Fruit fly (Drosophila melanogaster) whole organism, embryonic: ENCODE data around the gene ATPsynB.

ENCODE experiments used
- Aef1 ChIP-seq: fragments of 200-800 bp; sonication (Bioruptor generic); IDR thresholded peaks from 3 replicates; pipeline ENCODE4 v1.3.6; 2022; ENCODE audit warnings: missing biosample characterization, missing genetic modification characterization
- Asciz ChIP-seq: fragments of 200-800 bp; sonication (Bioruptor generic); optimal IDR thresholded peaks from 2 replicates; lab custom pipeline; 2017; ENCODE audit warnings: missing biosample characterization, mild to moderate bottlenecking, missing genetic modification characterization, missing genetic modification reagents
- CG11093 ChIP-seq: fragments of 200-800 bp; sonication (Bioruptor generic); IDR thresholded peaks from 3 replicates; pipeline ENCODE4 v1.3.6; 2022; ENCODE audit warnings: missing biosample characterization, missing genetic modification characterization
- CG12104 ChIP-seq: fragments of 200-800 bp; sonication (Bioruptor generic); optimal IDR thresholded peaks from 3 replicates; lab custom pipeline; 2016; ENCODE audit warnings: missing biosample characterization, missing genetic modification characterization
- CG13894 ChIP-seq: fragments of 200-800 bp; sonication (Bioruptor generic); optimal IDR thresholded peaks from 3 replicates; lab custom pipeline; 2018; ENCODE audit warnings: missing biosample characterization, mild to moderate bottlenecking, missing genetic modification characterization, moderate library complexity
- CG1602 ChIP-seq: fragments of 200-800 bp; sonication (Bioruptor generic); optimal IDR thresholded peaks from 3 replicates; lab custom pipeline; 2016; ENCODE audit warnings: missing biosample characterization, missing genetic modification characterization
- CG30431 ChIP-seq: fragments of 200-800 bp; sonication (Bioruptor generic); optimal IDR thresholded peaks from 2 replicates; lab custom pipeline; 2017; ENCODE audit warnings: missing biosample characterization, missing genetic modification characterization
- CG3163 ChIP-seq: fragments of 200-800 bp; sonication (Bioruptor generic); optimal IDR thresholded peaks from 3 replicates; lab custom pipeline; 2016; ENCODE audit warnings: missing biosample characterization, missing genetic modification characterization
- CG42726 ChIP-seq: fragments of 200-800 bp; sonication (Bioruptor generic); IDR thresholded peaks from 2 replicates; pipeline ENCODE4 v1.3.6; 2022; ENCODE audit warnings: missing biosample characterization, missing genetic modification characterization; ENCODE audit not compliant: partially characterized antibody
- CG6254 ChIP-seq: fragments of 200-800 bp; sonication (Bioruptor generic); optimal IDR thresholded peaks from 3 replicates; lab custom pipeline; 2017; ENCODE audit warnings: mild to moderate bottlenecking, missing biosample characterization, missing genetic modification reagents, missing genetic modification characterization
- CG6791 ChIP-seq: fragments of 200-800 bp; sonication (Bioruptor generic); IDR thresholded peaks from 3 replicates; pipeline ENCODE4 v1.3.6; 2022; ENCODE audit warnings: missing biosample characterization, missing genetic modification characterization; ENCODE audit not compliant: partially characterized antibody
- CG7928 ChIP-seq: fragments of 200-800 bp; sonication (Bioruptor generic); optimal IDR thresholded peaks from 2 replicates; lab custom pipeline; 2017; ENCODE audit warnings: missing biosample characterization, mild to moderate bottlenecking, missing genetic modification characterization
- CG8089 ChIP-seq: fragments of 200-800 bp; sonication (Bioruptor generic); optimal IDR thresholded peaks from 3 replicates; lab custom pipeline; 2016; ENCODE audit warnings: missing biosample characterization, missing genetic modification characterization
- CG8478 ChIP-seq: fragments of >200 bp; optimal IDR thresholded peaks from 2 replicates; lab custom pipeline; 2018
- D19A ChIP-seq: fragments of 200-800 bp; optimal IDR thresholded peaks from 3 replicates; lab custom pipeline; 2019; ENCODE audit warnings: missing biosample characterization, mild to moderate bottlenecking, missing genetic modification characterization, moderate library complexity
- D19B ChIP-seq: fragments of 200-800 bp; sonication (Bioruptor generic); optimal IDR thresholded peaks from 2 replicates; lab custom pipeline; 2017; ENCODE audit warnings: missing biosample characterization, mild to moderate bottlenecking, missing genetic modification characterization
- Dad ChIP-seq: fragments of 200-800 bp; sonication (Bioruptor generic); optimal IDR thresholded peaks from 3 replicates; lab custom pipeline; 2016; ENCODE audit warnings: missing biosample characterization, missing genetic modification characterization
- Dek ChIP-seq: fragments of 200-800 bp; sonication (Bioruptor generic); optimal IDR thresholded peaks from 3 replicates; lab custom pipeline; 2019; ENCODE audit warnings: missing biosample characterization, mild to moderate bottlenecking, missing genetic modification characterization, moderate library complexity
- Dll ChIP-seq: fragments of 200-800 bp; sonication (Bioruptor generic); IDR thresholded peaks from 4 replicates; pipeline ENCODE4 v1.3.6; 2022; ENCODE audit warnings: missing biosample characterization, missing genetic modification characterization; ENCODE audit not compliant: partially characterized antibody
- Gug ChIP-seq: fragments of 200-800 bp; sonication (Bioruptor generic); IDR thresholded peaks from 4 replicates; pipeline ENCODE4 v1.3.6; 2022; ENCODE audit warnings: missing biosample characterization, missing genetic modification characterization
- MESR4 ChIP-seq: fragments of 200-800 bp; sonication (Bioruptor generic); optimal IDR thresholded peaks from 2 replicates; lab custom pipeline; 2018; ENCODE audit warnings: missing biosample characterization, mild to moderate bottlenecking, missing genetic modification characterization, moderate library complexity
- NC2α ChIP-seq: fragments of 200-800 bp; sonication (Bioruptor generic); optimal IDR thresholded peaks from 2 replicates; lab custom pipeline; 2016; ENCODE audit warnings: missing biosample characterization, missing genetic modification characterization
- Optix ChIP-seq: fragments of 200-800 bp; sonication (Bioruptor generic); IDR thresholded peaks from 3 replicates; pipeline ENCODE4 v1.3.6; 2022; ENCODE audit warnings: missing biosample characterization, missing genetic modification characterization
- PHDP ChIP-seq: fragments of 200-800 bp; sonication (Bioruptor generic); optimal IDR thresholded peaks from 3 replicates; lab custom pipeline; 2018; ENCODE audit warnings: missing biosample characterization, mild to moderate bottlenecking, missing genetic modification characterization, moderate library complexity
- Sox102F ChIP-seq: fragments of 200-800 bp; sonication (Bioruptor generic); optimal IDR thresholded peaks from 2 replicates; lab custom pipeline; 2018; ENCODE audit warnings: missing biosample characterization, mild to moderate bottlenecking, missing genetic modification characterization, moderate library complexity
- YL-1 ChIP-seq: fragments of 200-800 bp; sonication (Bioruptor generic); optimal IDR thresholded peaks from 3 replicates; lab custom pipeline; 2017; ENCODE audit warnings: missing biosample characterization, mild to moderate bottlenecking, missing genetic modification characterization
- ap ChIP-seq: fragments of 200-800 bp; sonication (Bioruptor generic); IDR thresholded peaks from 2 replicates; pipeline ENCODE4 v1.3.6; 2022; ENCODE audit warnings: missing biosample characterization, missing genetic modification characterization
- az2 ChIP-seq: fragments of 200-800 bp; sonication (Bioruptor generic); optimal IDR thresholded peaks from 3 replicates; lab custom pipeline; 2016; ENCODE audit warnings: missing biosample characterization, missing genetic modification characterization
- bbx ChIP-seq: fragments of 200-800 bp; sonication (Bioruptor generic); IDR thresholded peaks from 2 replicates; pipeline ENCODE4 v1.3.6; 2022; ENCODE audit warnings: missing biosample characterization, missing genetic modification characterization; ENCODE audit not compliant: partially characterized antibody
- bigmax ChIP-seq: fragments of 200-800 bp; sonication (Bioruptor generic); optimal IDR thresholded peaks from 2 replicates; lab custom pipeline; 2018; ENCODE audit warnings: missing biosample characterization, mild to moderate bottlenecking, missing genetic modification characterization
- br ChIP-seq: fragments of >200 bp; optimal IDR thresholded peaks from 2 replicates; lab custom pipeline; 2017
- cas ChIP-seq: fragments of 200-800 bp; sonication (Bioruptor generic); IDR thresholded peaks from 2 replicates; pipeline ENCODE4 v1.3.6; 2022; ENCODE audit warnings: missing biosample characterization, missing genetic modification characterization
- cg ChIP-seq: fragments of 200-800 bp; sonication (Bioruptor generic); optimal IDR thresholded peaks from 3 replicates; lab custom pipeline; 2019; ENCODE audit warnings: missing biosample characterization, mild to moderate bottlenecking, missing genetic modification characterization, moderate library complexity
- emc ChIP-seq: fragments of 200-800 bp; sonication (Bioruptor generic); optimal IDR thresholded peaks from 2 replicates; lab custom pipeline; 2016; ENCODE audit warnings: missing biosample characterization, missing genetic modification characterization
- en ChIP-seq: fragments of 200-800 bp; sonication (Bioruptor generic); optimal IDR thresholded peaks from 2 replicates; lab custom pipeline; 2016; ENCODE audit warnings: missing biosample characterization, missing genetic modification characterization
- gcm ChIP-seq: fragments of 200-800 bp; sonication (Bioruptor generic); optimal IDR thresholded peaks from 2 replicates; lab custom pipeline; 2019; ENCODE audit warnings: missing biosample characterization, mild to moderate bottlenecking, missing genetic modification characterization, moderate library complexity
- grn ChIP-seq: fragments of 200-800 bp; sonication (Bioruptor generic); optimal IDR thresholded peaks from 3 replicates; lab custom pipeline; 2017; ENCODE audit warnings: missing biosample characterization, missing genetic modification characterization
- insv ChIP-seq, 2 experiments: fragments of 200-800 bp; sonication (Bioruptor generic); optimal IDR thresholded peaks; 3 replicates each; lab custom pipeline; 2016 to 2018; ENCODE audit warnings: missing biosample characterization in 2 of 2, missing genetic modification characterization in 2 of 2
- ken ChIP-seq: fragments of 200-800 bp; sonication (Bioruptor generic); IDR thresholded peaks from 3 replicates; pipeline ENCODE4 v1.3.6; 2022; ENCODE audit warnings: missing biosample characterization, missing genetic modification characterization
- maf-S ChIP-seq: fragments of 200-800 bp; sonication (Bioruptor generic); optimal IDR thresholded peaks from 2 replicates; lab custom pipeline; 2016; ENCODE audit warnings: missing biosample characterization, missing genetic modification characterization
- pan ChIP-seq, 4 experiments: fragments of >200 bp in 3 of 4; fragments of 200-800 bp in 1 of 4; sonication (Bioruptor generic) in 1 of 4; optimal IDR thresholded peaks in 3 of 4; IDR thresholded peaks in 1 of 4; 2 replicates each; pipeline versions ENCODE4 v1.3.6 to Lab custom; 2017 to 2022; ENCODE audit warnings: missing biosample characterization in 2 of 4, missing genetic modification characterization in 2 of 4, mixed read lengths in 1 of 4
- run ChIP-seq: fragments of 200-800 bp; sonication (Bioruptor generic); optimal IDR thresholded peaks from 3 replicates; lab custom pipeline; 2018; ENCODE audit warnings: missing biosample characterization, mild to moderate bottlenecking, missing genetic modification characterization
- sim ChIP-seq: fragments of 200-800 bp; sonication (Bioruptor generic); IDR thresholded peaks from 2 replicates; pipeline ENCODE4 v1.3.6; 2022; ENCODE audit warnings: missing biosample characterization, missing genetic modification characterization
- sima ChIP-seq: fragments of 200-800 bp; sonication (Bioruptor generic); optimal IDR thresholded peaks from 2 replicates; lab custom pipeline; 2016; ENCODE audit warnings: missing biosample characterization, missing genetic modification characterization
- sisA ChIP-seq: fragments of 200-800 bp; sonication (Bioruptor generic); IDR thresholded peaks from 2 replicates; pipeline ENCODE4 v1.3.6; 2022; ENCODE audit warnings: missing biosample characterization, missing genetic modification characterization
- sna ChIP-seq: fragments of 200-800 bp; sonication (Bioruptor generic); IDR thresholded peaks from 2 replicates; pipeline ENCODE4 v1.3.6; 2022; ENCODE audit warnings: missing biosample characterization, missing genetic modification characterization; ENCODE audit not compliant: partially characterized antibody
- tx ChIP-seq: fragments of 200-800 bp; sonication (Bioruptor generic); optimal IDR thresholded peaks from 2 replicates; lab custom pipeline; 2016; ENCODE audit warnings: missing biosample characterization, missing genetic modification characterization

The ATPsynB gene

dm6 chr3L:9713828-9714536, 15.8 kb upstream of the ATPsynB start, which contains the start of gene vsg (continued):
- TF ChIP-seq bbx (GFP tag; lab: Robert Waterston, UW) (peak; percentile 96), maf-S (GFP tag; lab: Kevin White, UChicago) (peak; percentile 38), Optix (GFP tag; lab: Robert Waterston, UW) (peak; percentile 42; the same call in 1 of the 3 replicates), sna (GFP tag; lab: Robert Waterston, UW) (peak; percentile 63), Gug (GFP tag; lab: Robert Waterston, UW) (peak; percentile 81; the same call in 3 of the 4 replicates), CG30431 (GFP tag; lab: Kevin White, UChicago) (peak; percentile 62), CG11093 (GFP tag; lab: Robert Waterston, UW) (peak; percentile 61; the same call in 2 of the 3 replicates), Dek (tag; lab: Kevin White, UChicago) (peak; percentile 81), YL-1 (GFP tag; lab: Kevin White, UChicago) (peak; percentile 62), CG8089 (GFP tag; lab: Kevin White, UChicago) (no peak), run (tag; lab: Kevin White, UChicago) (peak; percentile 32), Aef1 (peak; percentile 55; the same call in 2 of the 3 replicates), emc (GFP tag; lab: Kevin White, UChicago) (peak; percentile 15)
- TF ChIP-seq, all 482 proteins: peak for 340

dm6 chr3L:9714537-9715144, 15.2 kb upstream of the ATPsynB start:
- TF ChIP-seq bigmax (GFP tag; lab: Kevin White, UChicago) (no peak), MESR4 (GFP tag; lab: Kevin White, UChicago) (peak; percentile 76), D19B (GFP tag; lab: Kevin White, UChicago) (no peak), cg (peak; percentile 100), gcm (GFP tag; lab: Kevin White, UChicago) (peak; percentile 56), Dll (GFP tag; lab: Robert Waterston, UW) (0 out of 4 replicates have a peak, but pooled peaks have one; percentile 26), en (GFP tag; lab: Kevin White, UChicago) (no peak), az2 (no peak), CG3163 (GFP tag; lab: Kevin White, UChicago) (no peak), CG13894 (tag; lab: Kevin White, UChicago) (no peak), ap (GFP tag; lab: Robert Waterston, UW) (no peak), CG1602 (GFP tag; lab: Kevin White, UChicago) (no peak), NC2α (GFP tag; lab: Kevin White, UChicago) (no peak), pan (optimal IDR thresholded peaks at IDR 0.05; lab: Kevin White, UChicago) (no peak), pan (GFP tag; optimal IDR thresholded peaks at IDR 0.05 in 1 of 2, IDR thresholded peaks at IDR 0.05 in 1 of 2) (no peak), insv (GFP tag; optimal IDR thresholded peaks at IDR 0.05; lab: Kevin White, UChicago) (no peak), PHDP (no peak), cas (GFP tag; lab: Robert Waterston, UW) (no peak), grn (GFP tag; lab: Kevin White, UChicago) (no peak), D19A (tag; lab: Kevin White, UChicago) (no peak), CG6254 (GFP tag; lab: Kevin White, UChicago) (no peak), sisA (GFP tag; lab: Robert Waterston, UW) (no peak), CG6791 (GFP tag; lab: Robert Waterston, UW) (no peak), CG8478 (lab: Kevin White, UChicago) (peak; percentile 88), tx (GFP tag; lab: Kevin White, UChicago) (no peak), Sox102F (GFP tag; lab: Kevin White, UChicago) (no peak), ken (GFP tag; lab: Robert Waterston, UW) (no peak), sima (GFP tag; lab: Kevin White, UChicago) (no peak), Aef1 (no peak), br (no peak), Asciz (GFP tag; lab: Kevin White, UChicago) (peak; percentile 30), CG7928 (GFP tag; lab: Kevin White, UChicago) (no peak), sim (GFP tag; lab: Robert Waterston, UW) (no peak), CG42726 (GFP tag; lab: Robert Waterston, UW) (no peak), Dad (GFP tag; lab: Kevin White, UChicago) (no peak), CG12104 (no peak)
